Fruit fly (Drosophila melanogaster) Kc167 (cell line): Measurements from ENCODE around the gene trol.

Source experiments
- Myc ChIP-seq: fragments of >200 bp; optimal IDR thresholded peaks from 2 replicates; lab custom pipeline; 2017; ENCODE audit warnings: missing external identifiers
- h ChIP-seq: fragments of >200 bp; optimal IDR thresholded peaks from 3 replicates; lab custom pipeline; 2018; ENCODE audit warnings: missing external identifiers
- insv ChIP-seq: fragments of >200 bp; optimal IDR thresholded peaks from 3 replicates; lab custom pipeline; 2018; ENCODE audit warnings: missing external identifiers
- psq ChIP-seq: fragments of >200 bp; optimal IDR thresholded peaks from 2 replicates; lab custom pipeline; 2017; ENCODE audit warnings: missing external identifiers
- ttk ChIP-seq: sonication (Bioruptor generic); optimal IDR thresholded peaks from 2 replicates; lab custom pipeline; 2017; ENCODE audit warnings: missing external identifiers

- TF ChIP-seq h (lab: Kevin White, UChicago) (no peak), Myc (no peak), insv (no peak), psq (lab: Kevin White, UChicago) (no peak), ttk (no peak)
Observed at dm6 chrX:2453772-2454171, 91.5 kb downstream of the trol start.
